Fruit fly (Drosophila melanogaster): ENCODE data around the gene Ack.

The Ack gene

DNA sequence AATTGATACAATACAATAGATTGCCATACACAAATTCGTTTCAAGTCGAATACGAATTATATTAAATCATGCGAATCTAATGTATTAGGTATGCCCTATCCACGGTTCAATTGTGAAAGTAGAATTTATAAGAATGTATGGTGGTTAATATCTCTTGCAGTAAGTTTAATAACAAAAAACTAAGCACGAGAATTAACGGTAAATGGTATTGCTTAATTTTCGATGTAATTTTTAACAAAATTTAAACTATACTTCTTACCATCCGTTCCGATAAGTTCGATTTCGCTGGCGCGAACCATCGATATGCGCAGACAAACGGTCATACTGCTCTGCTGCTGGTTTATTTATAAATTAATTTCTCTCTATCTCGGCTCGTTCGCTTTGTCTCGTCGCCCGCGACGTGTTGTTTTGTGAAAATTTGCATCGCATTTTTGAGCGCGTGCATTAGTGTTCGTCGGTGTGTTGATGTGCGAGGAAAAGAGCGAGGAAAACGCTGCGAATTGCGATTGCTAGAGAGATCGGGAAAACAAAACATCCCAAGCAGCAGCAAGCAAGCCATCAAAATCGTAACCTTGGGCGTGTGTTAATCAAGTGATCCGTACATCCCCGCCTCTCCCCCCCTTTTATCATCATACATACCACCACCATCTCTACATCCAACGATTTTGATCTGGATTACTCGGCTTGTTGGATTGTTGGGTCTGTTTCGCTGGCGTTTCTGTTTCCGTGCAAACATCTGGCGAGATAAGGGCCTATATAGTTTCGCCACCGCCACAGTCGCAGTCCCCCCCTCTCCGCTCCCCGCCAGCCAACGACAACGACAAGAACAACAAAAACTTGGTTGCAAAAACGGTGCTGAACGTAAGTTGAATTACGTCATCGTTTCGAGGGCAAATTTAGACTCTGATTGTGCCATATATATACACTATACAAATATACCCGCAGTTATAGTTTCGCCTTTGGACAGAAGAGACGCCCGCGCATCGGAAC lies 4.4 kb upstream of the Ack start, which contains the start of gene Fit1 (continued):
- TF ChIP-seq HmgZ (tag; optimal IDR thresholded peaks at IDR 0.05) (no peak), Ptx1 (GFP tag; IDR thresholded peaks at IDR 0.05) (no peak), unc-4 (GFP tag; IDR thresholded peaks at IDR 0.05; ENCODE audit: partially characterized antibody) (peak; percentile 40; the same call in 1 of the 2 replicates), Sry-δ (GFP tag; optimal IDR thresholded peaks at IDR 0.05) (no peak), CG3407 (GFP tag; optimal IDR thresholded peaks at IDR 0.05) (no peak), CG6791 (GFP tag; IDR thresholded peaks at IDR 0.05; ENCODE audit: partially characterized antibody) (peak; percentile 73), row (GFP tag; IDR thresholded peaks at IDR 0.05) (peak; percentile 28; the same call in 2 of the 3 replicates), CG17186 (GFP tag; optimal IDR thresholded peaks at IDR 0.05) (peak; percentile 55), ato (GFP tag; IDR thresholded peaks at IDR 0.05; ENCODE audit: partially characterized antibody) (peak; percentile 66), kay (GFP tag; optimal IDR thresholded peaks at IDR 0.05) (no peak), ro (GFP tag; IDR thresholded peaks at IDR 0.05) (no peak), Jarid2 (GFP tag; optimal IDR thresholded peaks at IDR 0.05) (no peak), odd (GFP tag; optimal IDR thresholded peaks at IDR 0.05) (no peak), Ravus (GFP tag; IDR thresholded peaks at IDR 0.05) (no peak), CG31365 (tag; optimal IDR thresholded peaks at IDR 0.05) (peak; percentile 14), zf30C (GFP tag; optimal IDR thresholded peaks at IDR 0.05) (no peak), Atf3 (GFP tag; optimal IDR thresholded peaks at IDR 0.05) (peak; percentile 31), crc (GFP tag; optimal IDR thresholded peaks at IDR 0.05) (no peak), CG3281 (GFP tag; optimal IDR thresholded peaks at IDR 0.05) (peak; percentile 9), gem (tag; optimal IDR thresholded peaks at IDR 0.05) (no peak), GATAe (GFP tag; conservative IDR thresholded peaks at IDR 0.05) (no peak), CG6175 (GFP tag; IDR thresholded peaks at IDR 0.05) (peak; percentile 69; the same call in 1 of the 3 replicates), tx (GFP tag; optimal IDR thresholded peaks at IDR 0.05) (no peak), abd-A (tag; optimal IDR thresholded peaks at IDR 0.05) (peak; percentile 80), CG30020 (tag; optimal IDR thresholded peaks at IDR 0.05) (peak; percentile 12), CG12659 (GFP tag; optimal IDR thresholded peaks at IDR 0.05) (no peak), Adf1 (GFP tag; IDR thresholded peaks at IDR 0.05) (peak; percentile 72), CTCF (GFP tag; optimal IDR thresholded peaks at IDR 0.05) (no peak), CG33213 (GFP tag; optimal IDR thresholded peaks at IDR 0.05) (no peak), yki (optimal IDR thresholded peaks at IDR 0.05) (no peak), CG15601 (tag; optimal IDR thresholded peaks at IDR 0.05) (no peak), Fer1 (GFP tag; optimal IDR thresholded peaks at IDR 0.05) (peak; percentile 35), stc (GFP tag; IDR thresholded peaks at IDR 0.05) (0 out of 2 replicates have a peak, but pooled peaks have one; percentile 30), tll (GFP tag; optimal IDR thresholded peaks at IDR 0.05) (no peak), Bgb (GFP tag; IDR thresholded peaks at IDR 0.05; ENCODE audit: partially characterized antibody) (peak; percentile 75), so (GFP tag; IDR thresholded peaks at IDR 0.05) (no peak; the same call in 2 of the 3 replicates), HHEX (GFP tag; optimal IDR thresholded peaks at IDR 0.05) (peak; percentile 27), CG1529 (GFP tag; optimal IDR thresholded peaks at IDR 0.05) (no peak), nerfin-1 (tag; optimal IDR thresholded peaks at IDR 0.05) (peak; percentile 13), chif (GFP tag; optimal IDR thresholded peaks at IDR 0.05) (no peak), Hand (GFP tag; optimal IDR thresholded peaks at IDR 0.05) (peak; percentile 58), CG10979 (tag; optimal IDR thresholded peaks at IDR 0.05) (peak; percentile 3), rib (GFP tag; IDR thresholded peaks at IDR 0.05) (peak; percentile 96), CG34376 (GFP tag; optimal IDR thresholded peaks at IDR 0.05) (peak; percentile 95), CG7987 (GFP tag; optimal IDR thresholded peaks at IDR 0.05) (peak; percentile 23), CG32532 (GFP tag; IDR thresholded peaks at IDR 0.05) (no peak), cas (GFP tag; IDR thresholded peaks at IDR 0.05) (no peak), Opbp (GFP tag; IDR thresholded peaks at IDR 0.05; ENCODE audit: partially characterized antibody) (peak; percentile 53; the same call in 2 of the 3 replicates)

All from whole organism, embryonic.